Worm (Caenorhabditis elegans): ENCODE measurements around the gene try-3.

ce11 chrIV:6576728-6577101, 19.8 kb downstream of the try-3 start:
- TF ChIP-seq nhr-25 (tag; optimal IDR thresholded peaks at IDR 0.05) (peak; percentile 59), lin-39 (tag; optimal IDR thresholded peaks at IDR 0.05) (no peak), mdl-1 (tag; optimal IDR thresholded peaks at IDR 0.05) (no peak), snpc-4 (tag; optimal IDR thresholded peaks at IDR 0.05) (no peak), R02D3.7 (tag; optimal IDR thresholded peaks at IDR 0.05) (no peak), nhr-237 (tag; optimal IDR thresholded peaks at IDR 0.05) (no peak), peb-1 (tag; optimal IDR thresholded peaks at IDR 0.05) (no peak)

All from whole organism, L2 larva.